Fruit fly (Drosophila melanogaster): ENCODE measurements around the gene Urm1.

Urm1 gene

dm6 chr3L:7633619-7634018 is 6.6 kb downstream of the Urm1 start:
- no peak for TF ChIP-seq pad (GFP tag; optimal IDR thresholded peaks at IDR 0.05)
- peak; percentile 24 for TF ChIP-seq kay (GFP tag; ENCODE audit: borderline replicate concordance)
- no peak for TF ChIP-seq CG14711 (tag; optimal IDR thresholded peaks at IDR 0.05)

DNA sequence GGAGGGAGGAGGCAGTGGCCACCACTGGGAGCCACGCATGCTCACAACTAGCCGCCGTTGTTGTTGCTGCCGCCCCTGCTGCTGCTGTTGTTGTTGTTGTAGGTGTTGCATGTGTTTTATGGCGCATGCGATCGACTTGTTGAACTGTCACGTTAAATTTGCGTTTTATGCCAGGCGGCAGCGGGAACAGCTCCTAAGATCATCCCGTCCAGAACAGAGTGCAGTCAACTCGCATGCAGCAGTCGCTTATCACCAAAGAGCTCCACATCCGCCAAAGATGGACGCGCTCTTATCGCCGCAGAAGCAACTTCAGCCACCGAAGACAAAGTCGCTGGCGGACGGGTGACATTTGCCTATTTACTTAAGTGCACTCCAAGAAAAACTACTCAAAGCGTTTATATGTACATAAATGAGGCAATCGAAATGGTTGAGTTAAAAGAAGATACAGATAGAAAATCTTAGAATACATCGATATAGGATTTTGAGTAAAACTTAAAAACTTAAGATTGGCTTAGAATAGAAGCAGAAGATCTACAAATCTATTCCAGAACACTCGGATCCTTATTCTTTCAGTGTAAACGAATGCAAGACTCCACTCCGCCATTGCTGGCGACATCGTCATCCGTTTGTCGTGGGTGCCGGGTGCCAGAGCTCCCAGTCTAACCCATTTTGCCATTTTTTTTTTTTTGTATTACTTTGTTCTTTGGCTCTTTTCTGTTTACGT is 7.5 kb downstream of the Urm1 start:
- no peak for TF ChIP-seq cnc (optimal IDR thresholded peaks at IDR 0.05)
- TF ChIP-seq CG5204 (GFP tag; optimal IDR thresholded peaks at IDR 0.05), result no peak

DNA sequence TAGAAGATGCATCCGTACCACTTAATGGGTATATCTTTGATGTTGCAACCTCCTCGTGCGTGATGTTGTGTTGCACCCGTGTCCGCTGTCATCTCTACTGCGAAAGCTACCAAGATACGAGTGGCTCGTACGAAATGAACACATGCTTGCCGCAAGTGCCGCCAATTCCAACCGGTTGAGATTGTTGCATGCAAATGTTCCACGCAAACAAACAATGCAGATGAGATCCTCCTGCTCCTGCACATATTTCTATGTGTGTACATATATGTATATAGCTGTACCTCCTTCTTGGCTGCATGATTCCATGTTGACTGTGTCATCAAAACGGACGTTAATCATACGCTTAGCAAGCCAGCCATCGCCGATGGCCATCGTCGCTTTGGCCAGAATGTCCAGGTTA is 10.2 kb downstream of the Urm1 start:
- TF ChIP-seq tj (GFP tag; optimal IDR thresholded peaks at IDR 0.05), result no peak
- TF ChIP-seq ovo (GFP tag; optimal IDR thresholded peaks at IDR 0.05), result no peak
- no peak for TF ChIP-seq CG1620 (GFP tag; optimal IDR thresholded peaks at IDR 0.05)
- TF ChIP-seq cnc (optimal IDR thresholded peaks at IDR 0.05), result no peak
- TF ChIP-seq CG5204 (GFP tag; optimal IDR thresholded peaks at IDR 0.05), result no peak
- no peak for TF ChIP-seq Clk (GFP tag; optimal IDR thresholded peaks at IDR 0.05)
- TF ChIP-seq Crg-1 (GFP tag; optimal IDR thresholded peaks at IDR 0.05), result no peak
- no peak for TF ChIP-seq CG14711 (tag; optimal IDR thresholded peaks at IDR 0.05)
- no peak for TF ChIP-seq CG7101 (tag; optimal IDR thresholded peaks at IDR 0.05)
- TF ChIP-seq Hr96 (GFP tag; optimal IDR thresholded peaks at IDR 0.05), result no peak
- TF ChIP-seq CG11617 (GFP tag; optimal IDR thresholded peaks at IDR 0.05), result no peak
- no peak for TF ChIP-seq toe (GFP tag; optimal IDR thresholded peaks at IDR 0.05)
- no peak for TF ChIP-seq Mnt (GFP tag; optimal IDR thresholded peaks at IDR 0.05)
- TF ChIP-seq cic (GFP tag; optimal IDR thresholded peaks at IDR 0.05), result no peak
- TF ChIP-seq kay (GFP tag; ENCODE audit: borderline replicate concordance), result no peak
- no peak for TF ChIP-seq CG7045 (GFP tag; optimal IDR thresholded peaks at IDR 0.05)

DNA sequence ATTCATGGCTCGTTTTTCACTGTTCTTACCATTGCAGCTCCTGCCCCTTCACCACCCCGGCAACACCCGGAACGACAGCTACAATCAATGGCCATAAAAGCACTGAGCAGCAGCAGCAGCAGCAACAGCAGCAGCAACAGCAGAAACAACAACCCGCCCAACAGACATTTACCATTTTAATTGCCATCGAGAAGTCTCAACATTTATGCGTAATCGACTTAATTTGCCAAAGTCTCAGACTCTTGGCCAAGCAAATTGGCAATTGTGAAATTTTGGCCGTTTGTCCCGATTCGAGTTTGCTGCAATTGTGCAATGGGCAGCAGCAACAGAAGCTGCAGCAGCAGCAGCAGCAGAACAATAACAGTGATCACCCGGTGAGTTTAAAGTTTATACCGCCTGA is 15.7 kb downstream of the Urm1 start:
- TF ChIP-seq CG12768 (GFP tag; optimal IDR thresholded peaks at IDR 0.05) (no peak), CG11617 (GFP tag; optimal IDR thresholded peaks at IDR 0.05) (no peak), Crg-1 (GFP tag; optimal IDR thresholded peaks at IDR 0.05) (no peak), CG5204 (GFP tag; optimal IDR thresholded peaks at IDR 0.05) (no peak), cnc (optimal IDR thresholded peaks at IDR 0.05) (no peak), CG7045 (GFP tag; optimal IDR thresholded peaks at IDR 0.05) (no peak), CG1620 (GFP tag; optimal IDR thresholded peaks at IDR 0.05) (no peak), bab1 (GFP tag; optimal IDR thresholded peaks at IDR 0.05) (no peak)

- TF ChIP-seq cnc (optimal IDR thresholded peaks at IDR 0.05), result no peak
- TF ChIP-seq CG11617 (GFP tag; optimal IDR thresholded peaks at IDR 0.05), result no peak
- TF ChIP-seq ovo (GFP tag; optimal IDR thresholded peaks at IDR 0.05), result no peak
- no peak for TF ChIP-seq Crg-1 (GFP tag; optimal IDR thresholded peaks at IDR 0.05)
- TF ChIP-seq CG1620 (GFP tag; optimal IDR thresholded peaks at IDR 0.05), result no peak
- TF ChIP-seq kay (GFP tag; ENCODE audit: borderline replicate concordance), result no peak
- no peak for TF ChIP-seq bab1 (GFP tag; optimal IDR thresholded peaks at IDR 0.05)
- no peak for TF ChIP-seq tj (GFP tag; optimal IDR thresholded peaks at IDR 0.05)
- no peak for TF ChIP-seq toe (GFP tag; optimal IDR thresholded peaks at IDR 0.05)
These were observed 22.7 kb downstream of the Urm1 start for dm6 chr3L:7617436-7617979.

DNA sequence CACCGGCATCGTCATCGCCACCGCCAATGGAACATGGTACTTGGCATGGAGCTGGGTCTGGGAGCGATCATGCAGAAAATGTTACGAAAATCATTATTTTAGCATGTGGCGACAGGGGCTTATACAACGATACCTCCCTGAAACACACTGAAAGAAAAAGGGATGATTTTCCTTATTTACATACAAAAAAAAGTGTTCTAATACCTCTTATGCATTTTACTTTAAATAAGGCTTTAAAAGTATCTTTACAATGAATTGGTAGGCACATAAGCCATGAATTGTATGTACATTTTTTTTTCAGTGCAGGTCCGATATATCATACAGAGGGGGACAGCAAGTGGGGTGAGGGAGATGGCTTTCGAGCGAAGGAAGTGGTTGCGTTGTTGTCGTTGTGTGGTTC is 26.0 kb downstream of the Urm1 start:
- TF ChIP-seq Hr96 (GFP tag; optimal IDR thresholded peaks at IDR 0.05) (no peak), Crg-1 (GFP tag; optimal IDR thresholded peaks at IDR 0.05) (no peak), cnc (optimal IDR thresholded peaks at IDR 0.05) (no peak), tj (GFP tag; optimal IDR thresholded peaks at IDR 0.05) (no peak), kay (GFP tag; ENCODE audit: borderline replicate concordance) (no peak), CG7045 (GFP tag; optimal IDR thresholded peaks at IDR 0.05) (no peak), CG11617 (GFP tag; optimal IDR thresholded peaks at IDR 0.05) (no peak), CG7101 (tag; optimal IDR thresholded peaks at IDR 0.05) (no peak), CG33017 (tag; optimal IDR thresholded peaks at IDR 0.05) (no peak), ovo (GFP tag; optimal IDR thresholded peaks at IDR 0.05) (no peak), CG14711 (tag; optimal IDR thresholded peaks at IDR 0.05) (no peak), CG12768 (GFP tag; optimal IDR thresholded peaks at IDR 0.05) (no peak), Mnt (GFP tag; optimal IDR thresholded peaks at IDR 0.05) (no peak)

DNA sequence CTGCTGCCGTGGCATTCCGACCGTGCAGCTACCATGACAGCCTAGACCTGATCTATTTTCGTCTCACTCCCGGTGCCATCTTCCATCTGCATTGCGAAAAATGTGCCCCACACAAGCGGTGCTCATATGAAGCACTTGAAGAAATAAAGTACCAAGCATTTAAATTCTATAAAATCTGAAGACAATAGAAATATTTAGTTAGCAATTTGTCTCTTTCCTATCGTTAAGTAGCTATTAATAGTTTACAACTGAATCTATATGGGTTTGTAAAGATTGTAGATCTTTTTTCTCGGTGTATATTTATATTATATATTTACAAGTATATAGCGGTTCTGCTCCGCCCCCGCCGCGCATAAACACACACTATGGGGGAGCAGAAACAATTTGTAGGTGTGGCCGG is 29.0 kb downstream of the Urm1 start:
- no peak for TF ChIP-seq CG5204 (GFP tag; optimal IDR thresholded peaks at IDR 0.05)
- no peak for TF ChIP-seq CG33017 (tag; optimal IDR thresholded peaks at IDR 0.05)
- no peak for TF ChIP-seq CG14711 (tag; optimal IDR thresholded peaks at IDR 0.05)
- no peak for TF ChIP-seq bab1 (GFP tag; optimal IDR thresholded peaks at IDR 0.05)
- TF ChIP-seq kay (GFP tag; ENCODE audit: borderline replicate concordance), result no peak
- no peak for TF ChIP-seq Hr96 (GFP tag; optimal IDR thresholded peaks at IDR 0.05)
- no peak for TF ChIP-seq CG12768 (GFP tag; optimal IDR thresholded peaks at IDR 0.05)
- TF ChIP-seq toe (GFP tag; optimal IDR thresholded peaks at IDR 0.05), result no peak

Data from whole organism, adult.